Fruit fly (Drosophila melanogaster) whole organism: ENCODE results near the gene CG34241.

Source experiments
- CG8478 ChIP-seq: fragments of >200 bp; optimal IDR thresholded peaks from 2 replicates; lab custom pipeline; 2018; ENCODE audit warnings: inconsistent platforms
- Dll ChIP-seq: fragments of >200 bp; optimal IDR thresholded peaks from 2 replicates; lab custom pipeline; 2017
- EcR ChIP-seq, 2 experiments: fragments of >200 bp; optimal IDR thresholded peaks; 2 replicates each; lab custom pipeline; 2017; ENCODE audit warnings: missing biosample characterization in 2 of 2, missing genetic modification characterization in 2 of 2, missing genetic modification reagents in 2 of 2
- pan ChIP-seq: fragments of >200 bp; optimal IDR thresholded peaks from 2 replicates; lab custom pipeline; 2017
- psq ChIP-seq: fragments of >200 bp; optimal IDR thresholded peaks from 2 replicates; lab custom pipeline; 2017
- usp ChIP-seq: fragments of >200 bp; optimal IDR thresholded peaks from 2 replicates; lab custom pipeline; 2017; ENCODE audit warnings: missing biosample characterization, missing genetic modification characterization, mixed read lengths

The CG34241 gene

DNA sequence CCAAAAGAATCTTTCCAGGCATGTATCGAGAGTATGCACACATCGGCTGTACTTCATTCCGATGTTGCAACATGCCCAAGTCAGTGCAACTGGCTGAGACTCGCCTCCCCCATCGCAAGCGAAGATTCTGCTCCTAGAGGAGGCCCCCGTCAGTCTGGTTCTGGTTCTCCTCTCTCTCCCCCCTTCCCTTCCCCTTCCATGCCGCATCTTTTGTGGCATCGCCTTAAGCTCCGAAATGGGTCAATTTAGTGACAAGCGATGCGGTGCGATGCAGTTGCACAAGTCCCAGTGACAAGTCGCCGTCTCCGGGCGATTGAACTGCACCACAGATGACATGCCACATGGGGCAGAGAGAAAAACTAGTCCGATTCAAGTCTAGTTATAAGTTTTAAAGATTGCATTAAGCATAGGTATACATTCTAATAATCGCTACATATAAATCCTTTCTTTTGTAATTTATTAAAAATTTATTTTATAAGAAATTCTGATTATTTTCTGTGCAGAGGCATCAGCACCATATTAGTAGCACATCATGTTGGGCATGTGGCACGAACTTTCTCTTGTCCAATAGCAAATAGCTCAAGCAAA lies 18.6 kb upstream of the CG34241 start:
- TF ChIP-seq usp (no peak), pan (lab: Kevin White, UChicago) (no peak), CG8478 (lab: Kevin White, UChicago) (no peak), psq (no peak), Dll (no peak), EcR (GFP tag; optimal IDR thresholded peaks at IDR 0.05; lab: Kevin White, UChicago) (no peak)

DNA sequence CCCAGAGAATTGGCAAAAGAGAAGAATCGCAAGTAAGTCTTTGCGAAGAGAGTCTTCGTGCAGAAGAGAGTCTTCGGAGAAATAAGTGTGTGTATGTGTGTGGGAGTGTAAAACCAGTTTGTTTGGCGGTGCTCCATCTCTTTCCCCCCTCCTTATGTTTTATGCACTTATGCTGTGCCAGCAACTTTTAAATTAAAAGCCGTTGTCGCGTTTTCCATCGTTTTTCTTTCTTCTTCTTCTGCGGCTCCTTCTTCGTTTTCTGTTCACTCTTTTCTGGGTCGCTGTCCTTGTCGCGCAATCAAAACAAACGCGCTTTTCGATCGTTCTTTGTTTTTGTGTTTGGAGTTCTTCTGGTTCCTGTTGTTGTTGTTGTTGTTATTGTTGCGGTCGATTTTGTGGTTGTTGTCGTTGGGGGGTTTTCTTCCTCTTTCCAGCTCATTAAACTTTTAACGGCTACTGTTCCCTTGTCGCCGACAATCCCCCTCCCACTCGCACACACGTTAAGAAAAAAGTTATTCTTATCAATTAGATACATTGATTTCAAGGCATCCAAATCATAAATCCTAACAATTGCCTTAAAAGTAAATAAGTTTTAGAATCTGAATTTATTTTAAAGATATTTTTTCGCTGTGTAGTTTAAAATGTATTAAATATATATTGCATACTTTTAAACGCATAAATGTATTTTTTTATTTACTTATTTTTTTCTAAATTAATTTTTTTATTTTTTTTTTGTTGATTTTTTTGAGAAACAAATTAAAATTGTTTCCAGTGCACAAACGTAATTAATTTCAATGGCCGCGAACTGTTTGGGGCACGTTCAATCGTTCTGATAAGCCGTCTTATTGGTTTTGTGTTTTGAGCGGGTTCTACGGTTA lies 16.5 kb upstream of the CG34241 start:
- TF ChIP-seq EcR (GFP tag; optimal IDR thresholded peaks at IDR 0.05; lab: Kevin White, UChicago) (peak in 1 of 2 experiments; percentile 77), CG8478 (lab: Kevin White, UChicago) (no peak)

DNA sequence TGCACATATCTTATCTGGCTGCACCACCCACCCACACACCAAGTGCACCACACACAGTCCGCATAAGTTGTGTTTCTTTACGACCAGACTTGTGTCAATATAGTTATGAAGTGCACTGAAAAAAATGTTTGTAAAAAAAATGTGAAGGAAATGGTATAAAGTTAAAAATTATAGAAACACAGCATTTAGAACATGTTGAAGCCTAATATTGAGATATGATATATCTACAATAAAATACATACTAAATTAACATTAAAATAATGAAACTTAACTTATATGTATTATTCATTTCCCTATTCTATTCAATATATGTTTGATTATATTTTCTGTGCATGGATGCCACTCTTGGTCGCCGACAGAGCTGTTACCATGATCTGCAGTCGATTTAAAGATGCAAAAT lies 14.8 kb upstream of the CG34241 start:
- TF ChIP-seq psq (no peak), usp (no peak), Dll (no peak), CG8478 (lab: Kevin White, UChicago) (no peak), EcR (GFP tag; optimal IDR thresholded peaks at IDR 0.05; lab: Kevin White, UChicago) (no peak), pan (lab: Kevin White, UChicago) (no peak)

dm6 chr3L:12113589-12113988 lies 14.2 kb upstream of the CG34241 start:
- TF ChIP-seq usp (no peak), Dll (no peak), CG8478 (lab: Kevin White, UChicago) (no peak), psq (no peak), pan (lab: Kevin White, UChicago) (no peak)

DNA sequence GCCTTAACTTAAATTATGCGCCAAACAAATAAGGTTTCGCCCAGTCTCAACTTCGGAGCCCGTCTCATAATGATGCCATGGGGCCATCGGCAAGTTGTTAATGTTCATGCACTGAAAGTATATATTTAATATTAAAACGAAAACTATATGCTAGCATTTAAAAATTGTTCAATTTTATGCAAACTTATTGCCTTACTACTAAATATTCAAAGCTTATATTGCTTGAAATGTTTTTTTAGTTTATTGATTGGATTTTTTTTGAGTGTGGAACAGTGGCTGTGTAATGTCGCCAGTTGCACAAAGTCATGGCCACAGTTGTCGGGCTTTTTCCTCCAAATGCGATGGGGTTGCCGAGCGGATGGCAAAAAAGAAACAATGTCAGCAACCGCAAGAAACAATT lies 13.6 kb upstream of the CG34241 start:
- TF ChIP-seq EcR (GFP tag; optimal IDR thresholded peaks at IDR 0.05; lab: Kevin White, UChicago) (no peak), pan (lab: Kevin White, UChicago) (no peak), Dll (no peak), CG8478 (lab: Kevin White, UChicago) (no peak), usp (no peak), psq (no peak)

dm6 chr3L:12115103-12115502 lies 12.7 kb upstream of the CG34241 start:
- TF ChIP-seq pan (lab: Kevin White, UChicago), result no peak
- TF ChIP-seq psq, result no peak
- TF ChIP-seq usp, result no peak
- no peak for TF ChIP-seq EcR (GFP tag; optimal IDR thresholded peaks at IDR 0.05; lab: Kevin White, UChicago)
- TF ChIP-seq Dll, result no peak
- TF ChIP-seq CG8478 (lab: Kevin White, UChicago), result no peak

- no peak for TF ChIP-seq CG8478 (lab: Kevin White, UChicago)
- no peak for TF ChIP-seq Dll
- no peak for TF ChIP-seq usp
- no peak for TF ChIP-seq psq
- no peak for TF ChIP-seq pan (lab: Kevin White, UChicago)
- no peak for TF ChIP-seq EcR (GFP tag; optimal IDR thresholded peaks at IDR 0.05; lab: Kevin White, UChicago)
These were observed 11.6 kb upstream of the CG34241 start, which contains the start of gene vers for dm6 chr3L:12115966-12116735. Gene vers, plus strand, starts transcription at chr3L:12116101.

dm6 chr3L:12118156-12118555 lies 9.6 kb upstream of the CG34241 start, which contains the start of gene ssp:
Gene ssp, plus strand, starts transcription at chr3L:12118257.
- no peak for TF ChIP-seq psq
- TF ChIP-seq CG8478 (lab: Kevin White, UChicago), result no peak
- TF ChIP-seq usp, result no peak
- TF ChIP-seq EcR (GFP tag; optimal IDR thresholded peaks at IDR 0.05; lab: Kevin White, UChicago), result no peak
- TF ChIP-seq pan (lab: Kevin White, UChicago), result no peak
- TF ChIP-seq Dll, result no peak

DNA sequence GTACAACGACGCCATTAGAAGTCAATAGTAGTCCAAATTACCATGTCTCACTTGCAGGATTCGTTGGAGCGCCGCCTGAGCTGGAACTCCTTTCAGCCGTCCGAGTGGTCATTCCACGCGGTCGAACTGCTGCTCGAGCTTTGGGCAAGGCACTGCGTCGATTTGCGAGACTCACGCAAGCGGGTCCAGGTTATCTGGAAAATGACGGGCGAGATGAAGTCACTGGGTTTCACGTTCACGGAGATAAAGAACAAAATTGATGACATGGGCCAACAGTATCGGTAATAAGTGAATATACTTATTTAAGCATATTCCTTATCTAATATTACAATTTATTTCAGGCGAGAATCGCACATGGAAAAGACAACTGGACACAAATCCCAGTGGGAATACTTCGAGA lies 9.1 kb upstream of the CG34241 start:
- no peak for TF ChIP-seq CG8478 (lab: Kevin White, UChicago)
- no peak for TF ChIP-seq psq
- TF ChIP-seq Dll, result no peak
- no peak for TF ChIP-seq pan (lab: Kevin White, UChicago)
- no peak for TF ChIP-seq EcR (GFP tag; optimal IDR thresholded peaks at IDR 0.05; lab: Kevin White, UChicago)
- TF ChIP-seq usp, result no peak

DNA sequence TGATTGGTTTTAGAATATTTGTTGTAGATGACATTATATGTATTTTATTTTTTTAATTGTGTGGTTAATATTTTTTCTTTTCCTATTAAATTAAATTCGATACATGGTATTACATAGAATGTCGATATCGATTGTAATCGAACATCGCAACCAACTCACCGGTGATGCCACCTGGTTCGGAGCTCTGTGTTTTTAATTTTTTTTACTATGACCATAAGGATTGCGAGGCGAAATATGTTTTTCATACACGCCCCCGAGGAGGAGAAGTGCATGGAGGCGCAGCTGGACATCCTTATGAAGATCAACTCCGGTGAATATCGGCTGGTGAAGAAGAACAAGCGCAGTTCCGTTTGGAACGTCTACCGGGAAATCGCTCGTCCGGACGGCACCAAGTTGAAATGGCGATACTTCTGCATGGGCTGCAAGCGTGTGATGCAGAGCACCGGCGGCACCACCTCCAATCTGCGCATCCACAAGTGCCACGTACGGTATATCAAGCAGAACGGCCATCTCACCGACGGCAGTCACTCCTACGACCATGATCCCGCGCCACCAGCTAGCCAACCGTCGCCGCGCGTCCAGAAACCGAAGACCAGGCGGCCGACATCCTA lies 7.8 kb upstream of the CG34241 start, which contains the start of gene CG11560:
CG11560 (plus strand) TSS at position 145 of the 611 bp plus-strand sequence.
- no peak for TF ChIP-seq CG8478 (lab: Kevin White, UChicago)
- no peak for TF ChIP-seq pan (lab: Kevin White, UChicago)
- TF ChIP-seq Dll, result no peak
- TF ChIP-seq psq, result no peak
- TF ChIP-seq usp, result no peak
- no peak for TF ChIP-seq EcR (GFP tag; optimal IDR thresholded peaks at IDR 0.05; lab: Kevin White, UChicago)

dm6 chr3L:12122891-12123290 lies 4.9 kb upstream of the CG34241 start:
- TF ChIP-seq psq (no peak), Dll (no peak), usp (no peak), CG8478 (lab: Kevin White, UChicago) (no peak), EcR (GFP tag; optimal IDR thresholded peaks at IDR 0.05; lab: Kevin White, UChicago) (no peak), pan (lab: Kevin White, UChicago) (no peak)

DNA sequence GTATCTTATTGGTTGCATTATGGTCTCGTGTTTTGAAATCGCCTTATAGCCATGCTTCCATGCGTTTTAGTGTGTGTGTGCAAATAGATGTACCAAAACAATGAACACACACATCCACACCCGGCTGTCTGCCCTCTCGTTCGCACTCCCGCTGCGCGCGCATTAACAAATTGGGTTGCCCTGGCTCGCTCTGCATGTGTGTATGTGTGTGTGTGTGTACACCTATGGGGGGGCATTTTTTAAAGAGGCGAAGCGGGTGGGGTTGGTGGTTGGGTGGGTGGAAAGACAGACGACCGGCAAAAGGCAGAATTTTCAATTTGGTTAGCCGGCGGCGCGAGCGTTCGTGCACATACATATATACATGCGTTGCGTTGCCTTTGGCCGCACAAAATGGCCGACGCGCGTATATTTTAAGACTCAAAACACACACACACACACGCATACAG lies 3.6 kb upstream of the CG34241 start:
- no peak for TF ChIP-seq EcR (GFP tag; optimal IDR thresholded peaks at IDR 0.05; lab: Kevin White, UChicago)
- TF ChIP-seq psq, result no peak
- TF ChIP-seq usp, result no peak
- TF ChIP-seq pan (lab: Kevin White, UChicago), result no peak
- TF ChIP-seq Dll, result no peak
- no peak for TF ChIP-seq CG8478 (lab: Kevin White, UChicago)
